Worm (Caenorhabditis elegans) whole organism, midembryonic: ENCODE measurements around the gene srh-89.

Source experiments
- T22C8.4 ChIP-seq: fragments of 200-800 bp; sonication (Bioruptor generic); IDR thresholded peaks from 2 replicates; pipeline ENCODE4 v1.3.6; 2022; ENCODE audit warnings: missing genetic modification characterization, missing compliant biosample characterization
- cog-1 ChIP-seq: sonication (generic microtip); optimal IDR thresholded peaks from 2 replicates; lab custom pipeline; 2016; ENCODE audit warnings: missing genetic modification characterization, missing compliant biosample characterization
- flt-1 ChIP-seq: fragments of 200-800 bp; sonication (Bioruptor generic); IDR thresholded peaks from 2 replicates; pipeline ENCODE4 v1.3.6; 2022; ENCODE audit warnings: missing genetic modification characterization, missing compliant biosample characterization
- klf-2 ChIP-seq: fragments of 200-800 bp; sonication (Bioruptor generic); conservative IDR thresholded peaks from 2 replicates; pipeline ENCODE4 v1.3.6; 2022; ENCODE audit warnings: missing genetic modification reagents, missing genetic modification characterization, missing compliant biosample characterization
- med-1 ChIP-seq: sonication (generic microtip); optimal IDR thresholded peaks from 2 replicates; lab custom pipeline; 2017; ENCODE audit warnings: missing genetic modification characterization, mild to moderate bottlenecking, missing compliant biosample characterization, antibody characterized with exemption, missing genetic modification reagents; ENCODE audit not compliant: insufficient read depth
- ref-1 ChIP-seq: fragments of 200-800 bp; sonication (Bioruptor generic); conservative IDR thresholded peaks from 2 replicates; pipeline ENCODE4 v1.3.6; 2022; ENCODE audit warnings: missing genetic modification reagents, missing genetic modification characterization, missing compliant biosample characterization
- tab-1 ChIP-seq: fragments of 200-800 bp; sonication (Bioruptor generic); IDR thresholded peaks from 2 replicates; pipeline ENCODE4 v1.3.6; 2022; ENCODE audit warnings: missing genetic modification characterization, missing compliant biosample characterization
- ztf-23 ChIP-seq: fragments of 200-800 bp; sonication (Bioruptor generic); IDR thresholded peaks from 2 replicates; pipeline ENCODE4 v1.3.6; 2022; ENCODE audit warnings: missing genetic modification reagents, missing genetic modification characterization, missing compliant biosample characterization
- ztf-29 ChIP-seq: fragments of 200-800 bp; sonication (Bioruptor generic); IDR thresholded peaks from 2 replicates; pipeline ENCODE4 v1.3.6; 2022; ENCODE audit warnings: missing genetic modification reagents, missing genetic modification characterization, missing compliant biosample characterization

Gene srh-89

ce11 chrV:7417018-7417716, 47.4 kb downstream of the srh-89 start, which contains the start of gene srw-67:
TSS of gene srw-67 (plus strand) at chrV:7417660.
- TF ChIP-seq flt-1 (GFP tag; lab: Robert Waterston, UW), result no peak
- no peak for TF ChIP-seq med-1 (GFP tag; lab: Kevin White, UChicago)
- no peak for TF ChIP-seq ztf-23 (GFP tag; lab: Robert Waterston, UW)
- no peak for TF ChIP-seq klf-2 (GFP tag; lab: Robert Waterston, UW)
- no peak for TF ChIP-seq cog-1 (tag; lab: Kevin White, UChicago)
- TF ChIP-seq T22C8.4 (GFP tag; lab: Robert Waterston, UW), result no peak

- TF ChIP-seq T22C8.4 (GFP tag; lab: Robert Waterston, UW), result no peak
- no peak for TF ChIP-seq tab-1
- TF ChIP-seq ref-1 (GFP tag; lab: Robert Waterston, UW), result no peak
- no peak for TF ChIP-seq cog-1 (tag; lab: Kevin White, UChicago)
- TF ChIP-seq ztf-23 (GFP tag; lab: Robert Waterston, UW), result no peak
- TF ChIP-seq ztf-29 (GFP tag; lab: Robert Waterston, UW), result no peak
- TF ChIP-seq med-1 (GFP tag; lab: Kevin White, UChicago), result no peak
- no peak for TF ChIP-seq klf-2 (GFP tag; lab: Robert Waterston, UW)
- TF ChIP-seq flt-1 (GFP tag; lab: Robert Waterston, UW), result no peak
These were observed 48.0 kb downstream of the srh-89 start for ce11 chrV:7416569-7416968.

ce11 chrV:7415780-7416428, 48.7 kb downstream of the srh-89 start, which contains the start of gene F18E3.13:
TSS of gene F18E3.13 (plus strand) at chrV:7416164.
- TF ChIP-seq T22C8.4 (GFP tag; lab: Robert Waterston, UW) (no peak), ztf-29 (GFP tag; lab: Robert Waterston, UW) (no peak), ref-1 (GFP tag; lab: Robert Waterston, UW) (no peak), flt-1 (GFP tag; lab: Robert Waterston, UW) (no peak), tab-1 (no peak), ztf-23 (GFP tag; lab: Robert Waterston, UW) (no peak), med-1 (GFP tag; lab: Kevin White, UChicago) (no peak), klf-2 (GFP tag; lab: Robert Waterston, UW) (no peak), cog-1 (tag; lab: Kevin White, UChicago) (no peak)

- TF ChIP-seq med-1 (GFP tag; lab: Kevin White, UChicago) (no peak), cog-1 (tag; lab: Kevin White, UChicago) (no peak), ref-1 (GFP tag; lab: Robert Waterston, UW) (no peak), ztf-29 (GFP tag; lab: Robert Waterston, UW) (no peak), klf-2 (GFP tag; lab: Robert Waterston, UW) (no peak), tab-1 (no peak), ztf-23 (GFP tag; lab: Robert Waterston, UW) (no peak), T22C8.4 (GFP tag; lab: Robert Waterston, UW) (no peak), flt-1 (GFP tag; lab: Robert Waterston, UW) (no peak)
These were observed 49.7 kb downstream of the srh-89 start, which contains the start of gene F18E3.12 for ce11 chrV:7414909-7415308. TSS of gene F18E3.12 (plus strand) at chrV:7414985.
